Fruit fly (Drosophila melanogaster): ENCODE data around the gene CG10877.

The CG10877 gene

DNA sequence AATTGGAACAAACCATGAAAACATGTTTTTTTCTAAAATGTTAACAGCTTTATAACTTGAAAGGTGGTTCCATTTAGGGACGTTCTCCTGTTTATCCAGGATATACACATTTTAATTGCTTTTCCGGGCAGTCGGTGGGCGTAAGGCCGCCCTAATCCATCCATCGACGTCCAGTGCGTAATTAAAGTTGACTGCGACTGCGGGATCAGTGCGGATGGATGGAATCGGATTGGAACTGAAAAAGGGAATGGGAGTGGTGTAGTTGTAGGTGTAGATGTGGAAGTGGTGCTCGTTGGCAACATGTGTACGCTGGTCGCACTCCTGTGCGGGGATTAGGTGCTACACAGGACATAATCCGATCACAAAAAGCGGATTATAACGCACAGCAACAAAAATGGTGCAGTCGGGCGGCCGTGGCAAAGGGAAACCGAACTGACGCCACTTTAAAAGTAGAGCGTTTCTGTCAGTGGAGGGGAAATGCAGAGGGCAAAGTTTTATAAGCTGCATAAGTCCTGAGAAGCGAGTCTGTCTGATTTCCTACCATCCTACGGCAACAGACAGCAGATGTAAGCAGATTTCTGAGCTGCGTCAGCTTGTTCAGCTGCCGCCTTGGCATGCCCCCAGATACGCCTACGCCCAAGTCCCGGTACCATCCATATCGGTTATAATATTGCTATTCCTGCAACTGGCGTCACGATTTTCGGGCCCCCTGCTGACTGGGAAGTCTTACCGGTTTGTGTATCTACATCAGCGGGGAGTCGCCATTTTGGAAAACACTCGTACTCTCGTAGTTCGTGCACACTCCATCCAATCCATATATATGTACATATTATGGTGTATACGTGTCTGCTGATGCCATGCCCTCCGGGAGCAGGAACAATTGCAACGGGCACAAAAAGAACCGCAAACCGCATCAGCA is 33.8 kb upstream of the CG10877 start:
- TF ChIP-seq CG34367 (tag; optimal IDR thresholded peaks at IDR 0.05) = no peak
- TF ChIP-seq CG32121 (GFP tag; IDR thresholded peaks at IDR 0.05) = no peak
- no peak for TF ChIP-seq rn (GFP tag; IDR thresholded peaks at IDR 0.05)
- TF ChIP-seq CG13204 (GFP tag; optimal IDR thresholded peaks at IDR 0.05) = peak; percentile 41
- TF ChIP-seq CG17806 (tag; optimal IDR thresholded peaks at IDR 0.05) = no peak
- TF ChIP-seq CG8159 (tag; optimal IDR thresholded peaks at IDR 0.05) = no peak
- TF ChIP-seq gl (tag; optimal IDR thresholded peaks at IDR 0.05) = no peak
- no peak for TF ChIP-seq Ets98B (GFP tag; IDR thresholded peaks at IDR 0.05)

DNA sequence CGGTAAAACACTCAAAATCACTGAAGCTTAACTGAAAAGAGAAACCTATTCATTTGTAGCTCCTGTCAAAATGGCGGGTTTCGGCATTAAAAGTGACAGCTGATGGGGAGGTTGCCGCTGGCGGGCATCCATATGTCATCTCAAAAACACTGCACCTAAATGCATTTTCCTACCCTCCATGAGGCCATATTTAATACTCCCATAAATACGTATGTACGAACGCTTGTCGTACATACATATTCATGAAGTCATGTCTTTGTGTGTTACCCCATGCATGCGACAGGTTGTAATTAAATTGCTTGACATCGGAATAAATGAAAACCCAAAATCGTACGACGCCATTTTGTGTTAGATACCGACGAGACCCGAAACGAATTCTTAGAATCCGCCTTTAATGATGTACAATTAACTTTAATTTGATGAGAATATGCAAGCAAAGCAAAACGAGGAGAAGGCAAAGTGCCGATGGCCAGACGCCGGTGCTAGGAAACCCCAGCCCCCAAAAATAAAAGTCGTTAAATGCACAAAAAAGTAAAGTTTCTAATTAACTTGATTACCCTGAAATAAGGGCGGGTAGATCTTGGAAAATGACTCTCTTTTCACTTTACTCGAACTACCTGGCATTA is 32.6 kb upstream of the CG10877 start:
- TF ChIP-seq Snoo (tag; optimal IDR thresholded peaks at IDR 0.05) (no peak), CG32121 (GFP tag; IDR thresholded peaks at IDR 0.05) (no peak), gl (tag; optimal IDR thresholded peaks at IDR 0.05) (no peak), Pif1B (GFP tag; optimal IDR thresholded peaks at IDR 0.05) (no peak), CG15710 (tag; optimal IDR thresholded peaks at IDR 0.05) (no peak), CG8159 (tag; optimal IDR thresholded peaks at IDR 0.05) (no peak), CG14655 (GFP tag; optimal IDR thresholded peaks at IDR 0.05) (no peak), EcR (GFP tag; optimal IDR thresholded peaks at IDR 0.05) (no peak), CG9948 (tag; optimal IDR thresholded peaks at IDR 0.05) (no peak), CG34367 (tag; optimal IDR thresholded peaks at IDR 0.05) (no peak), rn (GFP tag; IDR thresholded peaks at IDR 0.05) (no peak), Ets98B (GFP tag; IDR thresholded peaks at IDR 0.05) (no peak), fd96Ca (GFP tag; IDR thresholded peaks at IDR 0.05) (no peak), CG8301 (tag; optimal IDR thresholded peaks at IDR 0.05) (no peak), CG12605 (GFP tag; IDR thresholded peaks at IDR 0.05) (no peak), CG13204 (GFP tag; optimal IDR thresholded peaks at IDR 0.05) (no peak)

dm6 chr3R:20595901-20596300 is 32.0 kb upstream of the CG10877 start:
- TF ChIP-seq Ets98B (GFP tag; IDR thresholded peaks at IDR 0.05) (no peak), CG12605 (GFP tag; IDR thresholded peaks at IDR 0.05) (no peak), D1 (tag; optimal IDR thresholded peaks at IDR 0.05) (no peak), CG13204 (GFP tag; optimal IDR thresholded peaks at IDR 0.05) (no peak), CG10348 (GFP tag; IDR thresholded peaks at IDR 0.05) (no peak), rn (GFP tag; IDR thresholded peaks at IDR 0.05) (no peak), CG14655 (GFP tag; optimal IDR thresholded peaks at IDR 0.05) (no peak), CG9948 (tag; optimal IDR thresholded peaks at IDR 0.05) (no peak), Pif1B (GFP tag; optimal IDR thresholded peaks at IDR 0.05) (no peak), fd96Ca (GFP tag; IDR thresholded peaks at IDR 0.05) (no peak), CG32121 (GFP tag; IDR thresholded peaks at IDR 0.05) (no peak), CG17806 (tag; optimal IDR thresholded peaks at IDR 0.05) (no peak), CG15710 (tag; optimal IDR thresholded peaks at IDR 0.05) (no peak), CG4496 (GFP tag; IDR thresholded peaks at IDR 0.05) (no peak), EcR (GFP tag; optimal IDR thresholded peaks at IDR 0.05) (no peak), Pif1A (GFP tag; optimal IDR thresholded peaks at IDR 0.05) (no peak)

DNA sequence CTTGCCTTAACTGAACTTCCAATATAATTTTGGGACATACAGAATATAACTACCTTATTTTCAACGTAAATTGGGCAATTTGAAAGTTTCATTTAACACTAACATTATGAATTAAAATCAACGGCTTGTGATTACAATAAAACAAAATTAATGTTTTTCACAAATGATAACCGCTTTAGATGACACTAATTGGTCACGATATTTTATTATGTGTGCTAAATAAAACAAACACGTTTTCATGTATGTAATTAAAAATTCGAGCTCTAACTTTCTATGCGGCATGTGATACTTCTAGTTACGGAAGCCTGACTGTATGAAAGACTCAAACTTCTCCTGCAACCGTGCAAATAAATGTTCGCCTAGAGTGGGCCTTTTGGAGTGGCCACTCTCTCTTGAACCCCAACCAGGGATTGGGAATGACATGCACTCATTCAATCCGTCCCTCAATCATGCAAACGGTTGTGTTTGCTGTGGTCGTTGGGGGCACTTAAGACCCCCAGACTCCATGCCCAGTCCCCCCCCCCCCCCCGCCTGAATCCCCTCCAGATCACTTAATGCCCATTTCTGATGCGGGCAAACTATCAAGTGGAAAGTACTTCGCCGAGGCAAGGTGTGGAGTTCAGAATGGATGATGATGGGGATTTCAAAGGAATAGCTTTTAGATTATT is 31.4 kb upstream of the CG10877 start:
- TF ChIP-seq CG8159 (tag; optimal IDR thresholded peaks at IDR 0.05) (peak; percentile 12), CG34367 (tag; optimal IDR thresholded peaks at IDR 0.05) (no peak), CG4496 (GFP tag; IDR thresholded peaks at IDR 0.05) (no peak; the same call in 2 of the 3 replicates), gl (tag; optimal IDR thresholded peaks at IDR 0.05) (no peak), CG15710 (tag; optimal IDR thresholded peaks at IDR 0.05) (no peak), CG8301 (tag; optimal IDR thresholded peaks at IDR 0.05) (peak; percentile 18), CG14655 (GFP tag; optimal IDR thresholded peaks at IDR 0.05) (peak; percentile 59), CG13204 (GFP tag; optimal IDR thresholded peaks at IDR 0.05) (no peak), rn (GFP tag; IDR thresholded peaks at IDR 0.05) (no peak), CG17806 (tag; optimal IDR thresholded peaks at IDR 0.05) (peak; percentile 20), Ets98B (GFP tag; IDR thresholded peaks at IDR 0.05) (no peak)

DNA sequence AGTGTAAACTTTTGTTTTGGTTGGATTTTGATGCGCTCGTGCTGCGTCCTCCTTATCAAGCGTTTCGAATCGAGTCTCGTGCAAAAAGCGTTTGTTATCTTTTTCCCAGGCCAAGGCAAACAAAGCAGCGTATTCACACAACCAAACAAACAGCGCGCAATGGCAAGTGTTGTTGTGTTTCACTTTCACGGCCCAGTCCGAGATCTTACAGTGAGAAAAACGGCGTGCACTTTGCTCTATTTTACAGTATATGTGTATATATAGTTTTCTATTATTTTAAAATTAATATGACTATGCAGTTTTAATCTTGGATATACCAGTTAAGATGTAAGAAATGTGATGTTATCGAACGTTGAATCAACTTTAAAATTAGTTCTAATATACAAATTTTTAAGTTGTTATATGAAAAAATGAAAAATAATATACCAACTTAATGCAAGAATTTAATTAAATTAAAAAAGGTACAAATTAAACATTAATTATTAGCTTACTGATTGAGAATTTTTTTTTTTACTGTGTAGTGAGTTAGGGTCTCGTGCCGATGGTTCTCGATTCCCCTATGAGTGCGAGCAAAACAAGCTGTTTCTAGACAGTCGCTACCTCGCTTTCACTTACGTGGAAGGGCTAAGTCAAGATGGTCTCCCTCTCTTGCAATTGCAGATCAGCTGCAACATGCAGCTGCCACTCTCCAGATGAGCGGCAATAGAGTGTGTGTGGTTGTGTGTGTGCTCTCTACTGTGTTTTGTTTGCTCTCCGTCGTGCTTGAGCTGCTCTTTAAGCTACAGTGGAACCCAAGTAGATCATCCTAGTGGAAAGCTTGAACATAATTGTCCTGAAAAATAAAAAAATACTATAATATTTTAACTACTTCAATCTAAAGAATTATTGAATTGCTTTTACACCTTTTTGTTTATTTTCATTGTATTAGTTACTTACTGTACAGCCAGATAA is 30.6 kb upstream of the CG10877 start:
- TF ChIP-seq rn (GFP tag; IDR thresholded peaks at IDR 0.05) (peak; percentile 75; the same call in 1 of the 2 replicates), CG14655 (GFP tag; optimal IDR thresholded peaks at IDR 0.05) (peak; percentile 95), Ets98B (GFP tag; IDR thresholded peaks at IDR 0.05) (peak; percentile 74), D1 (tag; optimal IDR thresholded peaks at IDR 0.05) (peak; percentile 96), CG10348 (GFP tag; IDR thresholded peaks at IDR 0.05) (peak; percentile 8; the same call in 1 of the 2 replicates), CG32121 (GFP tag; IDR thresholded peaks at IDR 0.05) (peak; percentile 70), CG4496 (GFP tag; IDR thresholded peaks at IDR 0.05) (peak; percentile 76), CG15710 (tag; optimal IDR thresholded peaks at IDR 0.05) (peak; percentile 96), EcR (GFP tag; optimal IDR thresholded peaks at IDR 0.05) (peak; percentile 54), Pif1A (GFP tag; optimal IDR thresholded peaks at IDR 0.05) (peak; percentile 82), Snoo (tag; optimal IDR thresholded peaks at IDR 0.05) (peak; percentile 74), CG8159 (tag; optimal IDR thresholded peaks at IDR 0.05) (peak; percentile 98), CG34367 (tag; optimal IDR thresholded peaks at IDR 0.05) (peak; percentile 90), CG12605 (GFP tag; IDR thresholded peaks at IDR 0.05) (peak; percentile 83), gl (tag; optimal IDR thresholded peaks at IDR 0.05) (peak; percentile 60), fd96Ca (GFP tag; IDR thresholded peaks at IDR 0.05) (peak; percentile 35; the same call in 1 of the 3 replicates), CG9948 (tag; optimal IDR thresholded peaks at IDR 0.05) (peak; percentile 98), CG17806 (tag; optimal IDR thresholded peaks at IDR 0.05) (peak; percentile 95), CG8301 (tag; optimal IDR thresholded peaks at IDR 0.05) (peak; percentile 89), Pif1B (GFP tag; optimal IDR thresholded peaks at IDR 0.05) (peak; percentile 76), CG13204 (GFP tag; optimal IDR thresholded peaks at IDR 0.05) (peak; percentile 83)
